Fruit fly (Drosophila melanogaster) whole organism, embryonic: Measurements from ENCODE around the gene RpS3.

ENCODE experiments used
- Atf3 ChIP-seq: fragments of 200-800 bp; sonication (Bioruptor generic); optimal IDR thresholded peaks from 3 replicates; lab custom pipeline; 2016; ENCODE audit warnings: missing biosample characterization, missing genetic modification characterization
- Awh ChIP-seq: fragments of 200-800 bp; sonication (Bioruptor generic); IDR thresholded peaks from 2 replicates; pipeline ENCODE4, ENCODE4 v1.3.6; 2022; ENCODE audit warnings: missing biosample characterization, missing genetic modification characterization
- Bgb ChIP-seq: fragments of 200-800 bp; sonication (Bioruptor generic); IDR thresholded peaks from 2 replicates; pipeline ENCODE4 v1.3.6; 2022; ENCODE audit warnings: missing biosample characterization, missing genetic modification characterization; ENCODE audit not compliant: partially characterized antibody
- CG10431 ChIP-seq: fragments of 200-800 bp; sonication (Bioruptor generic); optimal IDR thresholded peaks from 3 replicates; lab custom pipeline; 2018; ENCODE audit warnings: missing biosample characterization, mild to moderate bottlenecking, missing genetic modification characterization
- CG10543 ChIP-seq: fragments of 200-800 bp; sonication (Bioruptor generic); optimal IDR thresholded peaks from 3 replicates; lab custom pipeline; 2017; ENCODE audit warnings: missing biosample characterization, mild to moderate bottlenecking, missing genetic modification characterization, moderate library complexity
- CG12155 ChIP-seq: fragments of 200-800 bp; sonication (Bioruptor generic); optimal IDR thresholded peaks from 3 replicates; lab custom pipeline; 2016; ENCODE audit warnings: missing biosample characterization, missing genetic modification characterization
- CG14014 ChIP-seq: fragments of 200-800 bp; sonication (Bioruptor generic); IDR thresholded peaks from 2 replicates; pipeline ENCODE4 v1.3.6; 2022; ENCODE audit warnings: missing biosample characterization, missing genetic modification characterization
- CG14710 ChIP-seq: fragments of 200-800 bp; sonication (Bioruptor generic); optimal IDR thresholded peaks from 3 replicates; lab custom pipeline; 2019; ENCODE audit warnings: missing biosample characterization, mild to moderate bottlenecking, missing genetic modification characterization, moderate library complexity
- CG15011 ChIP-seq: fragments of 200-800 bp; sonication (Bioruptor generic); optimal IDR thresholded peaks from 3 replicates; lab custom pipeline; 2018; ENCODE audit warnings: missing biosample characterization, mild to moderate bottlenecking, missing genetic modification characterization
- CG2129 ChIP-seq: fragments of 200-800 bp; sonication (Bioruptor generic); IDR thresholded peaks from 2 replicates; pipeline ENCODE4 v1.3.6; 2022; ENCODE audit warnings: missing biosample characterization, missing genetic modification characterization; ENCODE audit not compliant: partially characterized antibody
- CG2712 ChIP-seq: fragments of 200-800 bp; optimal IDR thresholded peaks from 3 replicates; lab custom pipeline; 2019; ENCODE audit warnings: missing biosample characterization, mild to moderate bottlenecking, missing genetic modification characterization, moderate library complexity
- CG30020 ChIP-seq: fragments of 200-800 bp; optimal IDR thresholded peaks from 2 replicates; lab custom pipeline; 2019; ENCODE audit warnings: missing biosample characterization, mild to moderate bottlenecking, missing genetic modification characterization, moderate library complexity
- CG31388 ChIP-seq: fragments of 200-800 bp; sonication (Bioruptor generic); optimal IDR thresholded peaks from 2 replicates; lab custom pipeline; 2016; ENCODE audit warnings: missing biosample characterization, missing genetic modification characterization
- CG43689 ChIP-seq: fragments of 200-800 bp; sonication (Bioruptor generic); IDR thresholded peaks from 2 replicates; pipeline ENCODE4 v1.3.6; 2022; ENCODE audit warnings: missing biosample characterization, missing genetic modification characterization
- CG4424 ChIP-seq: fragments of 200-800 bp; sonication (Bioruptor generic); optimal IDR thresholded peaks from 3 replicates; lab custom pipeline; 2016; ENCODE audit warnings: missing biosample characterization, missing genetic modification characterization
- CG6765 ChIP-seq: fragments of 200-800 bp; sonication (Bioruptor generic); optimal IDR thresholded peaks from 3 replicates; lab custom pipeline; 2017; ENCODE audit warnings: missing biosample characterization, mild to moderate bottlenecking, missing genetic modification characterization
- CG7372 ChIP-seq: fragments of 200-800 bp; sonication (Bioruptor generic); IDR thresholded peaks from 2 replicates; pipeline ENCODE4 v1.3.6; 2022; ENCODE audit warnings: missing biosample characterization, missing genetic modification characterization
- CG7928 ChIP-seq: fragments of 200-800 bp; sonication (Bioruptor generic); optimal IDR thresholded peaks from 2 replicates; lab custom pipeline; 2017; ENCODE audit warnings: missing biosample characterization, mild to moderate bottlenecking, missing genetic modification characterization
- CG8388 ChIP-seq: fragments of 200-800 bp; sonication (Bioruptor generic); optimal IDR thresholded peaks from 2 replicates; lab custom pipeline; 2019; ENCODE audit warnings: missing biosample characterization, mild to moderate bottlenecking, missing genetic modification characterization, moderate library complexity
- CG9215 ChIP-seq: fragments of 200-800 bp; sonication (Bioruptor generic); IDR thresholded peaks from 2 replicates; pipeline ENCODE4 v1.3.6; 2022; ENCODE audit warnings: missing biosample characterization, missing genetic modification characterization
- D19A ChIP-seq: fragments of 200-800 bp; optimal IDR thresholded peaks from 3 replicates; lab custom pipeline; 2019; ENCODE audit warnings: missing biosample characterization, mild to moderate bottlenecking, missing genetic modification characterization, moderate library complexity
- D19B ChIP-seq: fragments of 200-800 bp; sonication (Bioruptor generic); optimal IDR thresholded peaks from 2 replicates; lab custom pipeline; 2017; ENCODE audit warnings: missing biosample characterization, mild to moderate bottlenecking, missing genetic modification characterization
- Dref ChIP-seq: fragments of 200-800 bp; sonication (Bioruptor generic); IDR thresholded peaks from 2 replicates; pipeline ENCODE4 v1.3.6; 2022; ENCODE audit warnings: missing biosample characterization, missing genetic modification characterization
- HmgZ ChIP-seq: fragments of 200-800 bp; sonication (Bioruptor generic); optimal IDR thresholded peaks from 2 replicates; lab custom pipeline; 2018; ENCODE audit warnings: missing biosample characterization, mild to moderate bottlenecking, missing genetic modification characterization
- Meics ChIP-seq: fragments of 200-800 bp; sonication (Bioruptor generic); optimal IDR thresholded peaks from 2 replicates; lab custom pipeline; 2017; ENCODE audit warnings: missing biosample characterization, mild to moderate bottlenecking, missing genetic modification characterization
- Six4 ChIP-seq: fragments of 200-800 bp; sonication (Bioruptor generic); optimal IDR thresholded peaks from 2 replicates; lab custom pipeline; 2016; ENCODE audit warnings: missing biosample characterization, missing genetic modification characterization
- Trl ChIP-seq, 3 experiments: fragments of >200 bp in 2 of 3; fragments of 200-800 bp in 1 of 3; sonication (Bioruptor generic) in 1 of 3; optimal IDR thresholded peaks; 2 replicates in 1 of 3; 3 replicates in 2 of 3; lab custom pipeline; 2016 to 2017; ENCODE audit warnings: missing biosample characterization in 1 of 3, missing genetic modification characterization in 1 of 3
- Xbp1 ChIP-seq: fragments of 200-800 bp; sonication (Bioruptor generic); optimal IDR thresholded peaks from 3 replicates; lab custom pipeline; 2016; ENCODE audit warnings: missing biosample characterization, mild to moderate bottlenecking, missing genetic modification characterization
- al ChIP-seq: fragments of 200-800 bp; sonication (Bioruptor generic); IDR thresholded peaks from 2 replicates; pipeline ENCODE4 v1.3.6; 2022; ENCODE audit warnings: missing biosample characterization, missing genetic modification characterization
- ato ChIP-seq: fragments of 200-800 bp; sonication (Bioruptor generic); IDR thresholded peaks from 2 replicates; pipeline ENCODE4 v1.3.6; 2022; ENCODE audit warnings: missing biosample characterization, missing genetic modification characterization; ENCODE audit not compliant: partially characterized antibody
- bab2 ChIP-seq: fragments of 200-800 bp; sonication (Bioruptor generic); optimal IDR thresholded peaks from 2 replicates; lab custom pipeline; 2016; ENCODE audit warnings: missing biosample characterization, missing genetic modification characterization
- cad ChIP-seq: fragments of >200 bp; optimal IDR thresholded peaks from 2 replicates; lab custom pipeline; 2017; ENCODE audit warnings: missing biosample characterization, missing genetic modification characterization
- chm ChIP-seq: fragments of 200-800 bp; sonication (Bioruptor generic); IDR thresholded peaks from 2 replicates; pipeline ENCODE4 v1.3.6; 2022; ENCODE audit warnings: missing biosample characterization, missing genetic modification characterization
- corto ChIP-seq: fragments of 200-800 bp; sonication (Bioruptor generic); optimal IDR thresholded peaks from 2 replicates; lab custom pipeline; 2016; ENCODE audit warnings: missing biosample characterization, mild to moderate bottlenecking, missing genetic modification characterization, moderate library complexity
- crc ChIP-seq: fragments of 200-800 bp; sonication (Bioruptor generic); optimal IDR thresholded peaks from 2 replicates; lab custom pipeline; 2016; ENCODE audit warnings: missing biosample characterization, missing genetic modification characterization
- cwo ChIP-seq: fragments of 200-800 bp; sonication (Bioruptor generic); optimal IDR thresholded peaks from 3 replicates; lab custom pipeline; 2017; ENCODE audit warnings: missing biosample characterization, missing genetic modification characterization, mild to moderate bottlenecking, moderate library complexity, missing genetic modification reagents
- hb ChIP-seq: fragments of 200-800 bp; sonication (Bioruptor generic); IDR thresholded peaks from 3 replicates; pipeline ENCODE4 v1.3.6; 2022; ENCODE audit warnings: missing biosample characterization, missing genetic modification characterization; ENCODE audit not compliant: partially characterized antibody
- kah ChIP-seq: fragments of 200-800 bp; sonication (Bioruptor generic); optimal IDR thresholded peaks from 2 replicates; lab custom pipeline; 2018; ENCODE audit warnings: missing biosample characterization, mild to moderate bottlenecking, missing genetic modification characterization
- lilli ChIP-seq: fragments of 200-800 bp; sonication (Bioruptor generic); optimal IDR thresholded peaks from 3 replicates; lab custom pipeline; 2016; ENCODE audit warnings: missing biosample characterization, missing genetic modification characterization
- prd ChIP-seq, 3 experiments: fragments of >200 bp in 2 of 3; fragments of 200-800 bp in 1 of 3; sonication (Bioruptor generic) in 1 of 3; optimal IDR thresholded peaks in 2 of 3; IDR thresholded peaks in 1 of 3; 2 replicates in 2 of 3; 3 replicates in 1 of 3; pipeline versions ENCODE4 v1.3.6 to Lab custom; 2017 to 2022; ENCODE audit warnings: missing biosample characterization in 1 of 3, missing genetic modification characterization in 1 of 3
- pros ChIP-seq: fragments of 200-800 bp; sonication (Bioruptor generic); optimal IDR thresholded peaks from 3 replicates; lab custom pipeline; 2019; ENCODE audit warnings: missing biosample characterization, mild to moderate bottlenecking, missing genetic modification characterization, moderate library complexity
- sc ChIP-seq, 3 experiments: fragments of >200 bp in 2 of 3; fragments of 200-800 bp in 1 of 3; sonication (Bioruptor generic) in 1 of 3; optimal IDR thresholded peaks; 2 replicates in 2 of 3; 3 replicates in 1 of 3; lab custom pipeline; 2017; ENCODE audit warnings: mild to moderate bottlenecking in 1 of 3, missing biosample characterization in 1 of 3, missing genetic modification characterization in 1 of 3, missing genetic modification reagents in 1 of 3
- sens-2 ChIP-seq: fragments of 200-800 bp; sonication (Bioruptor generic); IDR thresholded peaks from 2 replicates; pipeline ENCODE4 v1.3.6; 2022; ENCODE audit warnings: missing biosample characterization, missing genetic modification characterization
- ssp ChIP-seq: fragments of 200-800 bp; sonication (Bioruptor generic); IDR thresholded peaks from 2 replicates; pipeline ENCODE4 v1.3.6; 2022; ENCODE audit warnings: missing biosample characterization, missing genetic modification characterization
- tgo ChIP-seq: fragments of 200-800 bp; sonication (Bioruptor generic); IDR thresholded peaks from 3 replicates; pipeline ENCODE4 v1.3.6; 2022; ENCODE audit warnings: missing biosample characterization, missing genetic modification characterization
- tio ChIP-seq: fragments of 200-800 bp; sonication (Bioruptor generic); optimal IDR thresholded peaks from 2 replicates; lab custom pipeline; 2017; ENCODE audit warnings: missing biosample characterization, missing genetic modification characterization, inconsistent platforms
- toy ChIP-seq: fragments of 200-800 bp; sonication (Bioruptor generic); IDR thresholded peaks from 2 replicates; pipeline ENCODE4 v1.3.6; 2022; ENCODE audit warnings: missing biosample characterization, missing genetic modification characterization
- vfl ChIP-seq: fragments of 200-800 bp; sonication (Bioruptor generic); optimal IDR thresholded peaks from 2 replicates; lab custom pipeline; 2016; ENCODE audit warnings: missing biosample characterization, missing genetic modification characterization
- yki ChIP-seq: fragments of >200 bp; optimal IDR thresholded peaks from 3 replicates; lab custom pipeline; 2018
- zfh2 ChIP-seq: fragments of 200-800 bp; sonication (Bioruptor generic); optimal IDR thresholded peaks from 2 replicates; lab custom pipeline; 2016; ENCODE audit warnings: missing biosample characterization, missing genetic modification characterization

Gene RpS3

dm6 chr3R:23358565-23359138 is at the start of gene RpS3 (continued):
- no peak for TF ChIP-seq CG31388 (GFP tag; lab: Kevin White, UChicago)
- peak; percentile 34 for TF ChIP-seq CG10431 (GFP tag; lab: Kevin White, UChicago)
- no peak for TF ChIP-seq lilli (GFP tag; lab: Kevin White, UChicago)
- peak; percentile 14 for TF ChIP-seq CG8388 (GFP tag; lab: Kevin White, UChicago)
- TF ChIP-seq sens-2: no peak
- TF ChIP-seq CG12155 (GFP tag; lab: Kevin White, UChicago): no peak
- no peak for TF ChIP-seq CG43689 (GFP tag; lab: Robert Waterston, UW)
- no peak for TF ChIP-seq CG7372 (GFP tag; lab: Robert Waterston, UW)
- no peak for TF ChIP-seq toy (GFP tag; lab: Robert Waterston, UW)
- no peak; the same call in 1 of the 2 replicates for TF ChIP-seq Bgb (GFP tag; lab: Robert Waterston, UW)
- TF ChIP-seq CG10543 (GFP tag; lab: Kevin White, UChicago): no peak
- TF ChIP-seq cad (GFP tag; lab: Kevin White, UChicago): no peak
- TF ChIP-seq CG7928 (GFP tag; lab: Kevin White, UChicago): no peak
- peak; percentile 39 for TF ChIP-seq CG6765 (GFP tag; lab: Kevin White, UChicago)
- TF ChIP-seq CG14014 (GFP tag; lab: Robert Waterston, UW): no peak; the same call in 1 of the 2 replicates
- peak; percentile 6 for TF ChIP-seq D19A (tag; lab: Kevin White, UChicago)
- TF ChIP-seq CG30020 (tag; lab: Kevin White, UChicago): peak; percentile 24
- TF ChIP-seq ssp (GFP tag; lab: Robert Waterston, UW): no peak
- TF ChIP-seq Meics: no peak
- no peak for TF ChIP-seq Dref (GFP tag; lab: Robert Waterston, UW)
- no peak for TF ChIP-seq CG9215 (GFP tag; lab: Robert Waterston, UW)
- TF ChIP-seq Atf3 (GFP tag; lab: Kevin White, UChicago): no peak
- TF ChIP-seq CG2712: peak; percentile 94
- TF ChIP-seq cwo (GFP tag; lab: Kevin White, UChicago): no peak
- no peak for TF ChIP-seq Xbp1
- no peak for TF ChIP-seq sc (optimal IDR thresholded peaks at IDR 0.05; lab: Kevin White, UChicago)
- TF ChIP-seq sc (GFP tag; optimal IDR thresholded peaks at IDR 0.05; lab: Kevin White, UChicago): no peak
- TF ChIP-seq CG14710: peak; percentile 99
- TF ChIP-seq Trl (optimal IDR thresholded peaks at IDR 0.05; lab: Kevin White, UChicago): no peak
- no peak for TF ChIP-seq Trl (GFP tag; optimal IDR thresholded peaks at IDR 0.05; lab: Kevin White, UChicago)
- no peak for TF ChIP-seq pros (GFP tag; lab: Kevin White, UChicago)
- TF ChIP-seq corto: no peak
- TF ChIP-seq ato: no peak
- no peak for TF ChIP-seq hb (GFP tag; lab: Robert Waterston, UW)
- TF ChIP-seq yki (lab: Kevin White, UChicago): no peak
- no peak for TF ChIP-seq prd (optimal IDR thresholded peaks at IDR 0.05; lab: Kevin White, UChicago)
- TF ChIP-seq prd (GFP tag; IDR thresholded peaks at IDR 0.05; lab: Robert Waterston, UW): no peak
- TF ChIP-seq kah: peak; percentile 33
- no peak for TF ChIP-seq CG2129
- TF ChIP-seq CG4424 (GFP tag; lab: Kevin White, UChicago): no peak
- TF ChIP-seq Awh (GFP tag; lab: Robert Waterston, UW): no peak
- no peak for TF ChIP-seq zfh2
- TF ChIP-seq al (GFP tag; lab: Robert Waterston, UW): no peak
- TF ChIP-seq tgo (GFP tag; lab: Robert Waterston, UW): no peak
- no peak for TF ChIP-seq vfl (GFP tag; lab: Kevin White, UChicago)
- peak; percentile 3 for TF ChIP-seq CG15011 (GFP tag; lab: Kevin White, UChicago)
- TF ChIP-seq tio (GFP tag; lab: Kevin White, UChicago): no peak
- TF ChIP-seq HmgZ (tag; lab: Kevin White, UChicago): no peak
- TF ChIP-seq crc (GFP tag; lab: Kevin White, UChicago): no peak
- no peak for TF ChIP-seq chm (GFP tag; lab: Robert Waterston, UW)
- no peak for TF ChIP-seq D19B (GFP tag; lab: Kevin White, UChicago)
- no peak for TF ChIP-seq bab2 (GFP tag; lab: Kevin White, UChicago)
- no peak for TF ChIP-seq Six4
